7 worm cellular contexts compared by ENCODE assay signal in the genomic region with DNA sequence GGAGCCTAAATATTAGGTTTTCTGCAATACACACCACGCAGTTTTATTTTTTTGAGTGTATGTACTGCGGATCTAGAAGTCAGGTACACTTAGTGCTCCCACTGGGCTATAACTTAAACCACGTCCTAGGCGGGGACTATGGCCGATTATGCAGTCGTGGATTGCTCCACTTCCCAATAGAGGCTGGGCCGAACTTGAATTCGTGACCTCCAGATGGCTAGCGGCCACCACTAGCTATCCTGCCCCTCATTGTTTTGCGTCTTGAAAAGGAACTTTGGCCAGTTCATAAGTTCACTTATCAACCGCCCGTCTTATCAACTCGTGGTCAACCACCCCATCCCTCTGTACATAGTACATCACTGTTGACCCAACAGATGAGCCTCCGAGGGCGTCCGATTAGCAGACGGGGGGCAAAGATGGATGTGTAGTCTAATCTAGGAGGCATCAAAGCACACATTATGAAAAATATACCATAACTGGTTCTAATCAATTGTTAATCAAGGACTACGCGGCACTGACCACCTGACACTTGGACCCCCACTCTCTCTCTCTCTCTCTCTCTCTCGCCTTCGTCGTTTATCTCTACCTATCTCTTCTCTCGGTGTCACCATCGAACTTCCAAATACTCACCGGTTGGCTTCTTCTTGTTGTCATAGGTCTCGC.
TF ChIP-seq lines count a peak whose summit lies in the region.

No protein-coding gene starts in this region.

TF ChIP-seq in whole organism, L1 larva, 84 proteins besides CTCF, POLR2A, EP300 and RAD21 (continued from another document and continues in another):
- TF ChIP-seq nhr-77 (tag; optimal IDR thresholded peaks at IDR 0.05; lab: Kevin White, UChicago): peak; percentile 20
- TF ChIP-seq pqm-1 (tag; optimal IDR thresholded peaks at IDR 0.05; lab: Kevin White, UChicago): no peak
- no peak for TF ChIP-seq unc-30 (tag; optimal IDR thresholded peaks at IDR 0.05; lab: Kevin White, UChicago)
- TF ChIP-seq nhr-237 (tag; optimal IDR thresholded peaks at IDR 0.05; lab: Kevin White, UChicago): peak; percentile 35
- TF ChIP-seq egl-27 (tag; optimal IDR thresholded peaks at IDR 0.05; lab: Kevin White, UChicago): no peak
- no peak for TF ChIP-seq unc-62 (GFP tag; optimal IDR thresholded peaks at IDR 0.05; lab: Kevin White, UChicago)
- peak; percentile 16 for TF ChIP-seq xbp-1 (tag; optimal IDR thresholded peaks at IDR 0.05; lab: Kevin White, UChicago)
- no peak for TF ChIP-seq lin-15B (tag; optimal IDR thresholded peaks at IDR 0.05; lab: Kevin White, UChicago)
- no peak for TF ChIP-seq pag-3 (tag; optimal IDR thresholded peaks at IDR 0.05; lab: Kevin White, UChicago; ENCODE audit: borderline replicate concordance, insufficient read depth)
- no peak; the same call in 1 of the 2 replicates for TF ChIP-seq ceh-88 (GFP tag; IDR thresholded peaks at IDR 0.05; lab: Robert Waterston, UW)
- TF ChIP-seq zip-4 (GFP tag; optimal IDR thresholded peaks at IDR 0.05; lab: Kevin White, UChicago): peak; percentile 6
- peak; percentile 83 for TF ChIP-seq ama-1 (optimal IDR thresholded peaks at IDR 0.05; lab: Kevin White, UChicago)
- no peak for TF ChIP-seq fkh-4 (tag; optimal IDR thresholded peaks at IDR 0.05; lab: Kevin White, UChicago; ENCODE audit: borderline replicate concordance)
- peak; percentile 79 for TF ChIP-seq nhr-20 (tag; optimal IDR thresholded peaks at IDR 0.05; lab: Kevin White, UChicago)
- no peak for TF ChIP-seq hlh-17 (GFP tag; optimal IDR thresholded peaks at IDR 0.05; lab: Kevin White, UChicago; ENCODE audit: borderline replicate concordance)
- peak; percentile 63 for TF ChIP-seq nhr-90 (tag; optimal IDR thresholded peaks at IDR 0.05; lab: Kevin White, UChicago; ENCODE audit: poor library complexity)

TF ChIP-seq in whole organism, L2 larva, 48 proteins besides CTCF, POLR2A, EP300 and RAD21 (continued from another document and continues in another):
- TF ChIP-seq unc-39 (tag; optimal IDR thresholded peaks at IDR 0.05; lab: Kevin White, UChicago): no peak
- peak; percentile 5 for TF ChIP-seq C34F6.9 (tag; optimal IDR thresholded peaks at IDR 0.05; lab: Kevin White, UChicago)
- TF ChIP-seq elt-1 (tag; optimal IDR thresholded peaks at IDR 0.05; lab: Kevin White, UChicago): no peak
- no peak for TF ChIP-seq elt-3 (tag; optimal IDR thresholded peaks at IDR 0.05; lab: Kevin White, UChicago)
- TF ChIP-seq mab-5 (tag; optimal IDR thresholded peaks at IDR 0.05; lab: Kevin White, UChicago): no peak
- no peak for TF ChIP-seq nhr-12 (tag; optimal IDR thresholded peaks at IDR 0.05; lab: Kevin White, UChicago)
- no peak for TF ChIP-seq crh-2 (tag; optimal IDR thresholded peaks at IDR 0.05; lab: Kevin White, UChicago)
- peak; percentile 86 for TF ChIP-seq nhr-21 (tag; optimal IDR thresholded peaks at IDR 0.05; lab: Kevin White, UChicago)
- no peak for TF ChIP-seq ztf-1 (GFP tag; conservative IDR thresholded peaks at IDR 0.05; lab: Robert Waterston, UW)
- TF ChIP-seq nhr-129 (tag; optimal IDR thresholded peaks at IDR 0.05; lab: Kevin White, UChicago): peak; percentile 72
- no peak for TF ChIP-seq R02D3.7 (tag; optimal IDR thresholded peaks at IDR 0.05; lab: Kevin White, UChicago)
- TF ChIP-seq snpc-4 (tag; optimal IDR thresholded peaks at IDR 0.05; lab: Kevin White, UChicago): no peak
- TF ChIP-seq lin-11 (tag; optimal IDR thresholded peaks at IDR 0.05; lab: Kevin White, UChicago): no peak
- TF ChIP-seq unc-62 (GFP tag; optimal IDR thresholded peaks at IDR 0.05; lab: Kevin White, UChicago): no peak
- TF ChIP-seq ztf-11 (tag; optimal IDR thresholded peaks at IDR 0.05; lab: Kevin White, UChicago): no peak
- TF ChIP-seq lin-13 (GFP tag; optimal IDR thresholded peaks at IDR 0.05; lab: Kevin White, UChicago): no peak
- no peak for TF ChIP-seq lin-39 (tag; optimal IDR thresholded peaks at IDR 0.05; lab: Kevin White, UChicago)
- no peak for TF ChIP-seq nhr-10 (tag; optimal IDR thresholded peaks at IDR 0.05; lab: Kevin White, UChicago)
- TF ChIP-seq zag-1 (tag; optimal IDR thresholded peaks at IDR 0.05; lab: Kevin White, UChicago): no peak

TF ChIP-seq in whole organism, L3 larva, 47 proteins besides CTCF, POLR2A, EP300 and RAD21 (continued from another document and continues in another):
- TF ChIP-seq nhr-12 (tag; optimal IDR thresholded peaks at IDR 0.05; lab: Kevin White, UChicago): no peak
- no peak for TF ChIP-seq hmg-11 (tag; optimal IDR thresholded peaks at IDR 0.05; lab: Kevin White, UChicago)
- peak; percentile 6 for TF ChIP-seq ceh-28 (tag; optimal IDR thresholded peaks at IDR 0.05; lab: Kevin White, UChicago)
- no peak for TF ChIP-seq mdl-1 (tag; optimal IDR thresholded peaks at IDR 0.05; lab: Kevin White, UChicago)
- no peak for TF ChIP-seq nhr-67 (tag; optimal IDR thresholded peaks at IDR 0.05; lab: Kevin White, UChicago)
- TF ChIP-seq R02D3.7 (tag; optimal IDR thresholded peaks at IDR 0.05; lab: Kevin White, UChicago): peak; percentile 15
- TF ChIP-seq skn-1 (tag; optimal IDR thresholded peaks at IDR 0.05; lab: Kevin White, UChicago): no peak
- no peak for TF ChIP-seq snpc-4 (tag; optimal IDR thresholded peaks at IDR 0.05; lab: Kevin White, UChicago)
- TF ChIP-seq ztf-11 (tag; optimal IDR thresholded peaks at IDR 0.05; lab: Kevin White, UChicago): no peak
- TF ChIP-seq jun-1 (tag; optimal IDR thresholded peaks at IDR 0.05; lab: Kevin White, UChicago): no peak
- no peak for TF ChIP-seq ztf-4 (tag; optimal IDR thresholded peaks at IDR 0.05; lab: Kevin White, UChicago)
- TF ChIP-seq lin-39 (tag; optimal IDR thresholded peaks at IDR 0.05; lab: Kevin White, UChicago): no peak
- TF ChIP-seq mml-1 (tag; optimal IDR thresholded peaks at IDR 0.05; lab: Kevin White, UChicago): no peak
- TF ChIP-seq ceh-82 (tag; optimal IDR thresholded peaks at IDR 0.05; lab: Kevin White, UChicago): no peak
- no peak for TF ChIP-seq elt-1 (tag; optimal IDR thresholded peaks at IDR 0.05; lab: Kevin White, UChicago)
- TF ChIP-seq nhr-43 (tag; optimal IDR thresholded peaks at IDR 0.05; lab: Kevin White, UChicago; ENCODE audit: poor library complexity, severe bottlenecking): peak; percentile 84
- TF ChIP-seq daf-12 (tag; optimal IDR thresholded peaks at IDR 0.05; lab: Kevin White, UChicago): no peak
- TF ChIP-seq ama-1 (optimal IDR thresholded peaks at IDR 0.05; lab: Kevin White, UChicago): peak; percentile 95
- TF ChIP-seq unc-62 (GFP tag; optimal IDR thresholded peaks at IDR 0.05; lab: Kevin White, UChicago): no peak

TF ChIP-seq in whole organism, L4 larva, 104 proteins besides CTCF, POLR2A, EP300 and RAD21 (continued from another document and continues in another):
- TF ChIP-seq R02D3.7 (tag; optimal IDR thresholded peaks at IDR 0.05; lab: Kevin White, UChicago) (no peak), jun-1 (tag; optimal IDR thresholded peaks at IDR 0.05; lab: Kevin White, UChicago) (no peak), vab-7 (GFP tag; IDR thresholded peaks at IDR 0.05; lab: Robert Waterston, UW) (0 out of 2 replicates have a peak, but pooled peaks have one; percentile 6), fkh-10 (GFP tag; optimal IDR thresholded peaks at IDR 0.05; lab: Kevin White, UChicago) (no peak), egl-27 (tag; optimal IDR thresholded peaks at IDR 0.05; lab: Kevin White, UChicago) (no peak), dmd-8 (GFP tag; IDR thresholded peaks at IDR 0.05; lab: Robert Waterston, UW) (0 out of 2 replicates have a peak, but pooled peaks have one; percentile 28), nhr-28 (tag; optimal IDR thresholded peaks at IDR 0.05; lab: Kevin White, UChicago) (peak; percentile 73), nhr-6 (tag; optimal IDR thresholded peaks at IDR 0.05; lab: Kevin White, UChicago) (no peak), dmd-6 (GFP tag; IDR thresholded peaks at IDR 0.05; lab: Robert Waterston, UW) (peak; percentile 23), lin-29 (GFP tag; IDR thresholded peaks at IDR 0.05; lab: Robert Waterston, UW) (no peak), unc-130 (GFP tag; optimal IDR thresholded peaks at IDR 0.05; lab: Kevin White, UChicago) (no peak), hlh-30 (tag; optimal IDR thresholded peaks at IDR 0.05; lab: Kevin White, UChicago; ENCODE audit: insufficient read depth) (peak; percentile 49), duxl-1 (tag; optimal IDR thresholded peaks at IDR 0.05; lab: Kevin White, UChicago; ENCODE audit: poor library complexity) (no peak), zip-11 (GFP tag; IDR thresholded peaks at IDR 0.05; lab: Robert Waterston, UW) (no peak), nhr-102 (tag; optimal IDR thresholded peaks at IDR 0.05; lab: Kevin White, UChicago) (no peak), set-16 (GFP tag; IDR thresholded peaks at IDR 0.05; lab: Robert Waterston, UW) (no peak), attf-4 (tag; optimal IDR thresholded peaks at IDR 0.05; lab: Kevin White, UChicago) (no peak), skn-1 (tag; optimal IDR thresholded peaks at IDR 0.05; lab: Kevin White, UChicago) (no peak), nhr-10 (tag; optimal IDR thresholded peaks at IDR 0.05; lab: Kevin White, UChicago) (peak; percentile 62)

TF ChIP-seq in whole organism, early embryonic, 17 proteins besides CTCF, POLR2A, EP300 and RAD21 (continued from another document):
- TF ChIP-seq hnd-1 (tag; optimal IDR thresholded peaks at IDR 0.05; lab: Kevin White, UChicago): no peak
- no peak for TF ChIP-seq sea-1 (GFP tag; conservative IDR thresholded peaks at IDR 0.05; lab: Robert Waterston, UW)
- TF ChIP-seq tbx-37 (GFP tag; conservative IDR thresholded peaks at IDR 0.05; lab: Robert Waterston, UW): no peak
- no peak for TF ChIP-seq F13C5.2 (tag; optimal IDR thresholded peaks at IDR 0.05; lab: Kevin White, UChicago)

TF ChIP-seq in whole organism, late embryonic, 69 proteins besides CTCF, POLR2A, EP300 and RAD21 (continued from another document):
- TF ChIP-seq elt-2 (tag; optimal IDR thresholded peaks at IDR 0.05; lab: Kevin White, UChicago) (peak; percentile 57), lim-6 (tag; optimal IDR thresholded peaks at IDR 0.05; lab: Kevin White, UChicago) (no peak), hlh-30 (tag; optimal IDR thresholded peaks at IDR 0.05; lab: Kevin White, UChicago; ENCODE audit: insufficient read depth) (peak; percentile 29), sox-2 (GFP tag; IDR thresholded peaks at IDR 0.05; lab: Robert Waterston, UW) (no peak), ceh-45 (GFP tag; IDR thresholded peaks at IDR 0.05; lab: Robert Waterston, UW) (0 out of 2 replicates have a peak, but pooled peaks have one; percentile 44), unc-3 (GFP tag; conservative IDR thresholded peaks at IDR 0.05; lab: Robert Waterston, UW) (no peak), unc-3 (tag; optimal IDR thresholded peaks at IDR 0.05; lab: Kevin White, UChicago) (no peak)

TF ChIP-seq in whole organism, young adult, 124 proteins besides CTCF, POLR2A, EP300 and RAD21 (continued from another document):
- TF ChIP-seq lin-26 (GFP tag; IDR thresholded peaks at IDR 0.05; lab: Robert Waterston, UW) (no peak; the same call in 1 of the 2 replicates), repo-1 (tag; optimal IDR thresholded peaks at IDR 0.05; lab: Kevin White, UChicago) (peak; percentile 20), cebp-2 (GFP tag; IDR thresholded peaks at IDR 0.05; lab: Robert Waterston, UW) (no peak), lsy-27 (tag; optimal IDR thresholded peaks at IDR 0.05; lab: Kevin White, UChicago; ENCODE audit: borderline replicate concordance, insufficient read depth) (no peak), nfya-2 (GFP tag; IDR thresholded peaks at IDR 0.05; lab: Robert Waterston, UW) (no peak; the same call in 1 of the 2 replicates), snpc-4 (GFP tag; optimal IDR thresholded peaks at IDR 0.05; lab: Kevin White, UChicago) (no peak), snpc-4 (tag; optimal IDR thresholded peaks at IDR 0.05; lab: Kevin White, UChicago) (peak in 2 of 4 experiments; percentile 19 to 67), ekl-4 (GFP tag; IDR thresholded peaks at IDR 0.05; lab: Robert Waterston, UW) (no peak), hmg-1.2 (GFP tag; IDR thresholded peaks at IDR 0.05; lab: Robert Waterston, UW) (0 out of 2 replicates have a peak, but pooled peaks have one; percentile 11), efl-1 (GFP tag; optimal IDR thresholded peaks at IDR 0.05; lab: Kevin White, UChicago) (no peak), somi-1 (GFP tag; optimal IDR thresholded peaks at IDR 0.05; lab: Kevin White, UChicago) (no peak), nhr-80 (tag; optimal IDR thresholded peaks at IDR 0.05; lab: Kevin White, UChicago) (peak; percentile 30), K11D2.4 (GFP tag; IDR thresholded peaks at IDR 0.05; lab: Robert Waterston, UW) (no peak; the same call in 1 of the 2 replicates), nfya-1 (tag; optimal IDR thresholded peaks at IDR 0.05; lab: Kevin White, UChicago; ENCODE audit: borderline replicate concordance, insufficient read depth) (no peak), let-607 (tag; optimal IDR thresholded peaks at IDR 0.05; lab: Kevin White, UChicago) (no peak), F23B12.7 (tag; optimal IDR thresholded peaks at IDR 0.05; lab: Kevin White, UChicago; ENCODE audit: insufficient read depth) (no peak), hlh-26 (GFP tag; conservative IDR thresholded peaks at IDR 0.05; lab: Robert Waterston, UW) (no peak), cebp-1 (GFP tag; IDR thresholded peaks at IDR 0.05; lab: Robert Waterston, UW) (no peak), cebp-1 (tag; optimal IDR thresholded peaks at IDR 0.05; lab: Kevin White, UChicago) (peak; percentile 47), attf-6 (GFP tag; IDR thresholded peaks at IDR 0.05; lab: Robert Waterston, UW) (no peak), lin-54 (GFP tag; optimal IDR thresholded peaks at IDR 0.05; lab: Kevin White, UChicago) (no peak), sptf-2 (GFP tag; optimal IDR thresholded peaks at IDR 0.05; lab: Kevin White, UChicago) (no peak), F52B5.7 (tag; optimal IDR thresholded peaks at IDR 0.05; lab: Kevin White, UChicago) (no peak), snpc-3.4 (tag; optimal IDR thresholded peaks at IDR 0.05; lab: Kevin White, UChicago) (no peak), nhr-120 (GFP tag; IDR thresholded peaks at IDR 0.05; lab: Robert Waterston, UW) (no peak), hlh-12 (tag; optimal IDR thresholded peaks at IDR 0.05; lab: Kevin White, UChicago) (no peak), dpl-1 (GFP tag; optimal IDR thresholded peaks at IDR 0.05; lab: Kevin White, UChicago) (no peak), ceh-79 (tag; optimal IDR thresholded peaks at IDR 0.05; lab: Kevin White, UChicago) (no peak), rcor-1 (GFP tag; IDR thresholded peaks at IDR 0.05; lab: Robert Waterston, UW) (no peak), him-1 (tag; optimal IDR thresholded peaks at IDR 0.05; lab: Kevin White, UChicago) (no peak), nhr-90 (tag; optimal IDR thresholded peaks at IDR 0.05; lab: Kevin White, UChicago) (peak; percentile 23), D2030.7 (GFP tag; IDR thresholded peaks at IDR 0.05; lab: Robert Waterston, UW) (no peak), unc-62 (GFP tag; optimal IDR thresholded peaks at IDR 0.05; lab: Kevin White, UChicago) (no peak), F57C9.4 (tag; optimal IDR thresholded peaks at IDR 0.05; lab: Kevin White, UChicago) (no peak), madf-6 (GFP tag; IDR thresholded peaks at IDR 0.05; lab: Robert Waterston, UW) (no peak), ztf-28 (GFP tag; IDR thresholded peaks at IDR 0.05; lab: Robert Waterston, UW) (no peak), Y53F4B.3 (GFP tag; IDR thresholded peaks at IDR 0.05; lab: Robert Waterston, UW) (no peak), die-1 (tag; optimal IDR thresholded peaks at IDR 0.05; lab: Kevin White, UChicago) (no peak), mcd-1 (GFP tag; IDR thresholded peaks at IDR 0.05; lab: Robert Waterston, UW) (no peak)
